Fruit fly (Drosophila melanogaster) whole organism, prepupa: ENCODE measurements around the gene SclA.

ENCODE experiments used
- Blimp-1 ChIP-seq: fragments of 200-800 bp; sonication (Bioruptor generic); optimal IDR thresholded peaks from 3 replicates; lab custom pipeline; 2017; ENCODE audit warnings: missing biosample characterization, missing genetic modification characterization, mild to moderate bottlenecking, moderate library complexity, missing genetic modification reagents
- CG10631 ChIP-seq: fragments of 200-800 bp; sonication (Bioruptor generic); optimal IDR thresholded peaks from 2 replicates; lab custom pipeline; 2016; ENCODE audit warnings: missing biosample characterization, missing genetic modification characterization
- CG10669 ChIP-seq: fragments of 200-800 bp; sonication (Bioruptor generic); optimal IDR thresholded peaks from 3 replicates; lab custom pipeline; 2018; ENCODE audit warnings: missing biosample characterization, mild to moderate bottlenecking, missing genetic modification characterization, moderate library complexity
- CG11294 ChIP-seq: fragments of 200-800 bp; sonication (Bioruptor generic); IDR thresholded peaks from 2 replicates; pipeline ENCODE4 v1.3.6; 2022; ENCODE audit warnings: missing biosample characterization, missing genetic modification characterization
- CG11762 ChIP-seq: fragments of 200-800 bp; sonication (Bioruptor generic); optimal IDR thresholded peaks from 3 replicates; lab custom pipeline; 2016; ENCODE audit warnings: missing biosample characterization, missing genetic modification characterization; ENCODE audit not compliant: insufficient read depth
- CG15336 ChIP-seq: fragments of 200-800 bp; sonication (Bioruptor generic); IDR thresholded peaks from 2 replicates; pipeline ENCODE4 v1.3.6; 2022; ENCODE audit warnings: missing biosample characterization, missing genetic modification characterization
- CG1621 ChIP-seq: fragments of 200-800 bp; sonication (Bioruptor generic); optimal IDR thresholded peaks from 3 replicates; lab custom pipeline; 2018; ENCODE audit warnings: missing biosample characterization, mild to moderate bottlenecking, missing genetic modification characterization
- CG16779 ChIP-seq: fragments of 200-800 bp; sonication (Bioruptor generic); optimal IDR thresholded peaks from 3 replicates; lab custom pipeline; 2017; ENCODE audit warnings: missing biosample characterization, mild to moderate bottlenecking, missing genetic modification characterization
- CG3032 ChIP-seq: fragments of 200-800 bp; optimal IDR thresholded peaks from 2 replicates; lab custom pipeline; 2019; ENCODE audit warnings: missing biosample characterization, mild to moderate bottlenecking, missing genetic modification characterization, moderate library complexity
- CG31627 ChIP-seq: fragments of 200-800 bp; sonication (Bioruptor generic); optimal IDR thresholded peaks from 3 replicates; lab custom pipeline; 2016; ENCODE audit warnings: missing biosample characterization, missing genetic modification characterization
- CG32006 ChIP-seq: fragments of 200-800 bp; sonication (Bioruptor generic); optimal IDR thresholded peaks from 3 replicates; lab custom pipeline; 2017; ENCODE audit warnings: missing biosample characterization, mild to moderate bottlenecking, missing genetic modification characterization
- CG4318 ChIP-seq: fragments of 200-800 bp; sonication (Bioruptor generic); optimal IDR thresholded peaks from 3 replicates; lab custom pipeline; 2017; ENCODE audit warnings: missing biosample characterization, mild to moderate bottlenecking, missing genetic modification characterization
- CG6163 ChIP-seq: fragments of 200-800 bp; sonication (Bioruptor generic); IDR thresholded peaks from 3 replicates; pipeline ENCODE4 v1.3.6; 2022; ENCODE audit warnings: missing biosample characterization, missing genetic modification characterization
- CG6792 ChIP-seq: fragments of 200-800 bp; sonication (Bioruptor generic); optimal IDR thresholded peaks from 3 replicates; lab custom pipeline; 2016; ENCODE audit warnings: missing biosample characterization, missing genetic modification characterization
- CG6854 ChIP-seq: fragments of 200-800 bp; sonication (Bioruptor generic); optimal IDR thresholded peaks from 2 replicates; lab custom pipeline; 2017; ENCODE audit warnings: missing biosample characterization, mild to moderate bottlenecking, missing genetic modification characterization
- CG7368 ChIP-seq: fragments of 200-800 bp; sonication (Bioruptor generic); optimal IDR thresholded peaks from 3 replicates; lab custom pipeline; 2016; ENCODE audit warnings: missing biosample characterization, missing genetic modification characterization
- CG8319 ChIP-seq: fragments of 200-800 bp; sonication (Bioruptor generic); optimal IDR thresholded peaks from 3 replicates; lab custom pipeline; 2016; ENCODE audit warnings: missing biosample characterization, missing genetic modification characterization
- CG8632 ChIP-seq: fragments of 200-800 bp; sonication (Bioruptor generic); optimal IDR thresholded peaks from 3 replicates; lab custom pipeline; 2016; ENCODE audit warnings: missing biosample characterization, missing genetic modification characterization
- CG9139 ChIP-seq: fragments of 200-800 bp; sonication (Bioruptor generic); optimal IDR thresholded peaks from 3 replicates; lab custom pipeline; 2017; ENCODE audit warnings: missing biosample characterization, mild to moderate bottlenecking, missing genetic modification characterization
- Eip75B ChIP-seq: fragments of 200-800 bp; sonication (Bioruptor generic); optimal IDR thresholded peaks from 3 replicates; lab custom pipeline; 2016; ENCODE audit warnings: missing biosample characterization, missing genetic modification characterization
- Eip78C ChIP-seq: fragments of 200-800 bp; sonication (Bioruptor generic); peaks from one replicate; lab custom pipeline; 2016; ENCODE audit warnings: missing biosample characterization, missing genetic modification characterization
- Eip93F ChIP-seq: fragments of 200-800 bp; sonication (Bioruptor generic); optimal IDR thresholded peaks from 2 replicates; lab custom pipeline; 2016; ENCODE audit warnings: missing biosample characterization, mild to moderate bottlenecking, missing genetic modification characterization
- Gug ChIP-seq: fragments of 200-800 bp; sonication (Bioruptor generic); IDR thresholded peaks from 2 replicates; pipeline ENCODE4 v1.3.6; 2022; ENCODE audit warnings: missing biosample characterization, missing genetic modification characterization
- Hr38 ChIP-seq: sonication (Bioruptor generic); optimal IDR thresholded peaks from 2 replicates; lab custom pipeline; 2016; ENCODE audit warnings: missing biosample characterization, missing genetic modification characterization
- Hr39 ChIP-seq: fragments of 200-800 bp; sonication (Bioruptor generic); optimal IDR thresholded peaks from 2 replicates; lab custom pipeline; 2016; ENCODE audit warnings: missing biosample characterization, missing genetic modification characterization
- Hr4 ChIP-seq: fragments of 200-800 bp; sonication (Bioruptor generic); optimal IDR thresholded peaks from 3 replicates; lab custom pipeline; 2016; ENCODE audit warnings: missing biosample characterization, missing genetic modification characterization
- Lpt ChIP-seq: fragments of 200-800 bp; sonication (Bioruptor generic); optimal IDR thresholded peaks from 3 replicates; lab custom pipeline; 2016; ENCODE audit warnings: missing biosample characterization, missing genetic modification characterization
- Smox ChIP-seq: fragments of 200-800 bp; sonication (Bioruptor generic); optimal IDR thresholded peaks from 3 replicates; lab custom pipeline; 2016; ENCODE audit warnings: missing biosample characterization, missing genetic modification characterization
- Sox102F ChIP-seq: fragments of 200-800 bp; sonication (Bioruptor generic); optimal IDR thresholded peaks from 2 replicates; lab custom pipeline; 2016; ENCODE audit warnings: missing biosample characterization, mild to moderate bottlenecking, missing genetic modification characterization
- Sox14 ChIP-seq: fragments of 200-800 bp; sonication (Bioruptor generic); optimal IDR thresholded peaks from 3 replicates; lab custom pipeline; 2016; ENCODE audit warnings: missing biosample characterization, missing genetic modification characterization
- Sox15 ChIP-seq: fragments of 200-800 bp; sonication (Bioruptor generic); optimal IDR thresholded peaks from 3 replicates; lab custom pipeline; 2016; ENCODE audit warnings: missing biosample characterization, missing genetic modification characterization
- achi ChIP-seq: fragments of 200-800 bp; sonication (Bioruptor generic); optimal IDR thresholded peaks from 3 replicates; lab custom pipeline; 2016; ENCODE audit warnings: missing biosample characterization, missing genetic modification characterization
- acj6 ChIP-seq: fragments of 200-800 bp; sonication (Bioruptor generic); optimal IDR thresholded peaks from 3 replicates; lab custom pipeline; 2016; ENCODE audit warnings: missing biosample characterization, missing genetic modification characterization
- cyc ChIP-seq: fragments of 200-800 bp; sonication (Bioruptor generic); optimal IDR thresholded peaks from 3 replicates; lab custom pipeline; 2016; ENCODE audit warnings: missing biosample characterization, missing genetic modification characterization
- dac ChIP-seq: fragments of 200-800 bp; sonication (Bioruptor generic); optimal IDR thresholded peaks from 2 replicates; lab custom pipeline; 2017; ENCODE audit warnings: missing biosample characterization, mild to moderate bottlenecking, missing genetic modification characterization
- dsx ChIP-seq: fragments of 200-800 bp; optimal IDR thresholded peaks from 3 replicates; lab custom pipeline; 2019; ENCODE audit warnings: missing biosample characterization, mild to moderate bottlenecking, missing genetic modification characterization, moderate library complexity; ENCODE audit not compliant: poor library complexity, severe bottlenecking
- eg ChIP-seq: fragments of 200-800 bp; sonication (Bioruptor generic); IDR thresholded peaks from 3 replicates; pipeline ENCODE4 v1.3.6; 2022; ENCODE audit warnings: missing biosample characterization, missing genetic modification characterization
- esn ChIP-seq: fragments of 200-800 bp; sonication (Bioruptor generic); optimal IDR thresholded peaks from 2 replicates; lab custom pipeline; 2016; ENCODE audit warnings: missing biosample characterization, mild to moderate bottlenecking, missing genetic modification characterization, moderate library complexity
- fkh ChIP-seq: fragments of 200-800 bp; sonication (Bioruptor generic); optimal IDR thresholded peaks from 3 replicates; lab custom pipeline; 2017; ENCODE audit warnings: missing biosample characterization, mild to moderate bottlenecking, missing genetic modification characterization, moderate library complexity
- lz ChIP-seq: fragments of 200-800 bp; sonication (Bioruptor generic); optimal IDR thresholded peaks from 3 replicates; lab custom pipeline; 2016; ENCODE audit warnings: missing biosample characterization, missing genetic modification characterization
- net ChIP-seq: fragments of 200-800 bp; sonication (Bioruptor generic); optimal IDR thresholded peaks from 3 replicates; lab custom pipeline; 2016; ENCODE audit warnings: missing biosample characterization, missing genetic modification characterization
- pdm3 ChIP-seq: fragments of 200-800 bp; sonication (Bioruptor generic); optimal IDR thresholded peaks from 3 replicates; lab custom pipeline; 2016; ENCODE audit warnings: missing biosample characterization, missing genetic modification characterization
- spab ChIP-seq: fragments of 200-800 bp; sonication (Bioruptor generic); optimal IDR thresholded peaks from 2 replicates; lab custom pipeline; 2017; ENCODE audit warnings: missing biosample characterization, mild to moderate bottlenecking, missing genetic modification characterization, missing genetic modification reagents
- ss ChIP-seq, 2 experiments: fragments of 200-800 bp; sonication (Bioruptor generic); optimal IDR thresholded peaks; 2 replicates in 1 of 2; 3 replicates in 1 of 2; lab custom pipeline; 2017 to 2018; ENCODE audit warnings: mild to moderate bottlenecking in 2 of 2, missing biosample characterization in 2 of 2, missing genetic modification characterization in 2 of 2, moderate library complexity in 1 of 2
- svp ChIP-seq: fragments of 200-800 bp; sonication (Bioruptor generic); peaks from one replicate; lab custom pipeline; 2016; ENCODE audit warnings: missing biosample characterization, missing genetic modification characterization
- topi ChIP-seq: fragments of 200-800 bp; sonication (Bioruptor generic); optimal IDR thresholded peaks from 3 replicates; lab custom pipeline; 2016; ENCODE audit warnings: missing biosample characterization, missing genetic modification characterization
- vri ChIP-seq: fragments of 200-800 bp; sonication (Bioruptor generic); optimal IDR thresholded peaks from 3 replicates; lab custom pipeline; 2016; ENCODE audit warnings: missing biosample characterization, mild to moderate bottlenecking, missing genetic modification characterization

Gene SclA

DNA sequence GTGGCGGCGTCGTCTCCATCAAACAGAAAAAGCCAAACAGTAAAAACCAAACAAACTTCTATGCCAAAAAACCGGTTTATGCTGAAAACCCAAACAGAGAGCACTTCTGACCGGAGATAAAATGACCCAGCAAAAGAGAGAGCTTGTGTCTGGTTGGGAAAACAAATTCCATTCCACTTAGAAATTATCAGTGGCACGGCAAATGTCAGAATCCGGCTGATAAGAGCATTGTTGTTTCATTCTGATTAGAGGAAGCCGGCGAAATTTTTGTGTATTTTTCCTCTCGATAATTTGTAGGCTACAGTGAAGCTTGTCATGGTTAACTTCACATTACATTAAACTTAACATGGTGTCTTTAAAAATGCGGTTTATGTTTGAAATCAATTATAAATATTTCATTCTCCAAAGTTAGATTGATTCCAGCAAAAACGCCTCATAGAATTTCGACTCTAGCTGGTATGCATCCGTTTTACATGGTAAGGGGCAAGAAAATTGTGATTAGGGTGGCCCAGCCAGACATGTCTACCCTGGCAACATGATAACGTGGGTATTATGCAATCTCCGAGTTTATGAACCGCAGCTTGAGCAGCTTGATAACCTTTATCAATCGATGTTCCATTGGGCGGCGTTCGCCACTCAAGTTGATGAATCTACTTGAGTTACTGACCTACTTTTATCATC is 20.2 kb upstream of the SclA start (continued):
- TF ChIP-seq esn (GFP tag; lab: Kevin White, UChicago) (no peak), CG31627 (GFP tag; lab: Kevin White, UChicago) (peak; percentile 5), CG10669 (GFP tag; lab: Kevin White, UChicago) (no peak), CG1621 (tag; lab: Kevin White, UChicago) (no peak), acj6 (GFP tag; lab: Kevin White, UChicago) (no peak), Lpt (no peak)

DNA sequence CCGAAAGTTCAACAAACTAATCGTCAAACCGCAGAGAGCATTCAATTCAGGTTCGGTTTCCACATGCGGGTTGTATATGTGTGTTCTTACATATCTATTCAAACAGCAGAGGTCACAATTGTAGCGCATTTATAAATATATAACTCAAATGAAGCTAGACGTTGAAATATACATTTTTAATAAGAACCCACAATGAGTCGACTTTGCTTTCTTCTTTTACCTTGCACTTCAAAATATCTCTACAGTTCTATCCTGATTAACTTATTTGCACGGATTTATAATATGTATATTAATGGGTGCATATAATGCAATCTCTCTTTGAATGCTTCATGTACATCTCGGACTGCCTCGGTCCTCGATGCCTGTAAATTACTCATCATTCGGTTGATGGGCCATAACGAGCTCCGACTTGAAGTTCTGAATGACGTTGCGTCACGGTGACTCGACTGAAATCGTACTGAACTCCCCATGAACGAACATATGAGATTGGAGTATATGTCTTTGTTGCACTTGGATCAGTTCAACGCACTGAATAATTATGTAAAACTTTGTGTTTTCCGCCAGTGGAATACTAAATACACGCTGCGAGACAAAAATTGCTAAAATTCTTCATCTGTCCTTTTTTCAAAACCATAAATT is 19.3 kb upstream of the SclA start:
- TF ChIP-seq Lpt (peak; percentile 66), Hr38 (no peak), Eip93F (GFP tag; lab: Kevin White, UChicago) (no peak), CG11294 (peak; percentile 56; the same call in 1 of the 2 replicates), spab (GFP tag; lab: Kevin White, UChicago) (peak; percentile 73), ss (GFP tag; optimal IDR thresholded peaks at IDR 0.05; lab: Kevin White, UChicago) (peak; percentile 14 to 47), CG4318 (peak; percentile 37), fkh (GFP tag; lab: Kevin White, UChicago) (no peak), CG15336 (GFP tag; lab: Robert Waterston, UW) (peak; percentile 84), pdm3 (peak; percentile 75), achi (GFP tag; lab: Kevin White, UChicago) (peak; percentile 73), CG10631 (GFP tag; lab: Kevin White, UChicago) (peak; percentile 75), CG3032 (tag; lab: Kevin White, UChicago) (peak; percentile 63), svp (peak; percentile 71), CG16779 (tag; lab: Kevin White, UChicago) (no peak), CG32006 (GFP tag; lab: Kevin White, UChicago) (peak; percentile 82), Gug (peak; percentile 52; the same call in 1 of the 2 replicates), acj6 (GFP tag; lab: Kevin White, UChicago) (peak; percentile 77), Sox14 (GFP tag; lab: Kevin White, UChicago) (peak; percentile 76), Sox102F (GFP tag; lab: Kevin White, UChicago) (peak; percentile 62), dsx (GFP tag; lab: Kevin White, UChicago) (peak; percentile 59), CG10669 (GFP tag; lab: Kevin White, UChicago) (peak; percentile 81), Smox (GFP tag; lab: Kevin White, UChicago) (peak; percentile 62), CG6163 (GFP tag; lab: Robert Waterston, UW) (peak; percentile 79), vri (GFP tag; lab: Kevin White, UChicago) (peak; percentile 71), Eip75B (GFP tag; lab: Kevin White, UChicago) (peak; percentile 69), CG11762 (GFP tag; lab: Kevin White, UChicago) (peak; percentile 53), CG1621 (tag; lab: Kevin White, UChicago) (peak; percentile 59), dac (GFP tag; lab: Kevin White, UChicago) (no peak), net (GFP tag; lab: Kevin White, UChicago) (peak; percentile 70), CG8319 (peak; percentile 58), Hr39 (peak; percentile 51), Hr4 (GFP tag; lab: Kevin White, UChicago) (peak; percentile 80), Eip78C (peak; percentile 95), CG6792 (GFP tag; lab: Kevin White, UChicago) (peak; percentile 72), esn (GFP tag; lab: Kevin White, UChicago) (peak; percentile 75), CG9139 (peak; percentile 5), lz (GFP tag; lab: Kevin White, UChicago) (peak; percentile 57), Blimp-1 (GFP tag; lab: Kevin White, UChicago) (no peak), eg (no peak; the same call in 1 of the 3 replicates), Sox15 (GFP tag; lab: Kevin White, UChicago) (peak; percentile 44), topi (GFP tag; lab: Kevin White, UChicago) (peak; percentile 63), CG6854 (GFP tag; lab: Kevin White, UChicago) (no peak), CG7368 (GFP tag; lab: Kevin White, UChicago) (peak; percentile 61), CG8632 (GFP tag; lab: Kevin White, UChicago) (peak; percentile 72), cyc (GFP tag; lab: Kevin White, UChicago) (peak; percentile 51)
